Worm (Caenorhabditis elegans): ENCODE measurements around the gene sphr-1.

The sphr-1 gene

DNA sequence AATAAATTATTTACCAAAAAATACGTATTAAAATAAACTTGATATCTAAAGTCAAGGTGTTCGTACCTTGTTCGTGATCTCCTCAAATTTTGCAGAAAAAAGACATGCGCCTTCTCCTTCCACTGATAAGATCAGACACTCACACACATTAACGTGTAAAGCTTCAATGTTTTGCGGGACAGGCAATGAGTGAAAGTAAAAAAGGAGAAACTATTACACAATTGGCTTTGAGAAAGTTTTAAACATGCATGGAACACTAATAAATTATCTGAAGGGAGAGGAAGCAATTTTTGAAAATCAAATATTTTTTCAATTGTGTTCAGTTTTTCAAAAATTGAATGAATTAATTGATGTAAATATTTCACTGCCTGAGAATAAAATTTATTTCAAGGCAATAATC lies 33.6 kb downstream of the sphr-1 start:
- TF ChIP-seq drap-1 (GFP tag; optimal IDR thresholded peaks at IDR 0.05) (no peak), cnd-1 (tag; optimal IDR thresholded peaks at IDR 0.05) (no peak), unc-39 (tag; optimal IDR thresholded peaks at IDR 0.05) (no peak), bed-3 (GFP tag; optimal IDR thresholded peaks at IDR 0.05) (no peak), lin-13 (tag; optimal IDR thresholded peaks at IDR 0.05) (no peak), ceh-83 (GFP tag; optimal IDR thresholded peaks at IDR 0.05) (no peak), M03D4.4 (tag; optimal IDR thresholded peaks at IDR 0.05) (no peak), nhr-2 (tag; optimal IDR thresholded peaks at IDR 0.05) (no peak), hlh-1 (tag; optimal IDR thresholded peaks at IDR 0.05) (no peak)

ce11 chrV:9225675-9226144 lies 34.3 kb downstream of the sphr-1 start, which contains the start of gene F07C3.2:
Gene F07C3.2 (plus strand): TSS chrV:9226094.
- TF ChIP-seq ces-1 (GFP tag; optimal IDR thresholded peaks at IDR 0.05) (peak; percentile 51), drap-1 (GFP tag; optimal IDR thresholded peaks at IDR 0.05) (no peak)

ce11 chrV:9232296-9232695 lies 40.9 kb downstream of the sphr-1 start, which contains the start of gene F07C3.3:
Gene F07C3.3 (minus strand): TSS chrV:9232396.
- no peak for TF ChIP-seq lsy-2 (tag; optimal IDR thresholded peaks at IDR 0.05)
- TF ChIP-seq nhr-2 (tag; optimal IDR thresholded peaks at IDR 0.05) = no peak
- no peak for TF ChIP-seq lin-32 (GFP tag; optimal IDR thresholded peaks at IDR 0.05)
- no peak for TF ChIP-seq unc-39 (tag; optimal IDR thresholded peaks at IDR 0.05)
- no peak for TF ChIP-seq unc-62 (GFP tag; optimal IDR thresholded peaks at IDR 0.05)
- TF ChIP-seq snpc-4 (tag; optimal IDR thresholded peaks at IDR 0.05) = no peak
- no peak for TF ChIP-seq lin-13 (tag; optimal IDR thresholded peaks at IDR 0.05)
- TF ChIP-seq flh-1 (GFP tag; optimal IDR thresholded peaks at IDR 0.05) = no peak
- TF ChIP-seq ztf-11 (tag; optimal IDR thresholded peaks at IDR 0.05) = no peak
- TF ChIP-seq sptf-1 (tag; optimal IDR thresholded peaks at IDR 0.05) = no peak
- no peak for TF ChIP-seq zip-8 (tag; optimal IDR thresholded peaks at IDR 0.05)
- TF ChIP-seq M03D4.4 (tag; optimal IDR thresholded peaks at IDR 0.05) = no peak
- no peak for TF ChIP-seq nhr-237 (tag; optimal IDR thresholded peaks at IDR 0.05)
- no peak for TF ChIP-seq mab-5 (tag; optimal IDR thresholded peaks at IDR 0.05)
- no peak for TF ChIP-seq sem-2 (GFP tag; optimal IDR thresholded peaks at IDR 0.05)
- no peak for TF ChIP-seq mls-2 (tag; optimal IDR thresholded peaks at IDR 0.05)
- TF ChIP-seq pha-4 (tag; optimal IDR thresholded peaks at IDR 0.05) = no peak

DNA sequence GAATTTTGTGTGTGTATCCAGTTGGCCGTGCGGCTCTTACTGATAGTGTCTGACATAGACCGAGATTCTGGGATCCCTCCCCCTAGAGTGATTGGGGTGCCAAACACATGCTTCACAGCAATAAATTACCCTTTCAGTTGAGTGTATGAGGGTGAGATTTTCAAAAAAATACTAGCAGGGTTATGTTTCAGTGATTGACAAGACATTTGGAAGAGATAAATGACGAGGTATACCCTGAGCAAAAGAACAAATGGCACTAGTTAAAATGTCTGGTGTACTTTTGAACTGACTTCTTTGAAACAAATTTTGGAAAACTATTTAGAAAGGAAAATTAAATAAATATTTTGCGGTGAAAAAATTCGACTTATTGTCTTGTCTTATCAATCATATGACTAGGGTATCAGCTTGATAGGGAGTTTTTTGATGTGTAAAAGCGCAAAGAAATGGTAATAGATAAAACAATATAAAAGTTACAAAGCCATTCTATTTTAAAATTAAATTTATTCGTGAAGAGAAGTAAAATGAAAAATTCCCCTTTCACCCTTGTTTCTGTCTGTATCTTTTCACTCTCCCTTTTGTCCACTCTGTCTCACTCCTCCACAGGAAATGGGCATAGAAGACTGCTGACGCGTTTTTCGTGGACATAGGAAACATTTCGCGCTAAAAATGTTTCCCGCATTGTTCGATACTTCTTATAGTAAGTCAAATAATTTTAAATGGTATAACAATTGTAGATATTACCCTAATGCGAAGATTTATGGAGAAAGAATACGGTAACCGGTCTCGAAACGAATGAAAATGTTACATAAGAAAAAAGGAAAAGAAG lies 52.0 kb downstream of the sphr-1 start, which contains the start of gene glo-4:
glo-4 (minus strand) TSS at position 51 of the 826 bp plus-strand sequence.
- TF ChIP-seq bed-3 (GFP tag; optimal IDR thresholded peaks at IDR 0.05) = no peak
- TF ChIP-seq ceh-39 (tag; optimal IDR thresholded peaks at IDR 0.05) = no peak
- no peak for TF ChIP-seq ceh-43 (GFP tag; optimal IDR thresholded peaks at IDR 0.05)
- peak; percentile 13 for TF ChIP-seq lin-13 (tag; optimal IDR thresholded peaks at IDR 0.05)
- TF ChIP-seq nhr-12 (tag; optimal IDR thresholded peaks at IDR 0.05) = no peak
- peak; percentile 77 for TF ChIP-seq ces-1 (GFP tag; optimal IDR thresholded peaks at IDR 0.05)
- TF ChIP-seq cnd-1 (tag; optimal IDR thresholded peaks at IDR 0.05) = no peak
- no peak for TF ChIP-seq pha-4 (tag; optimal IDR thresholded peaks at IDR 0.05)
- TF ChIP-seq zip-8 (tag; optimal IDR thresholded peaks at IDR 0.05) = no peak
- peak; percentile 69 for TF ChIP-seq mep-1 (tag; optimal IDR thresholded peaks at IDR 0.05)
- TF ChIP-seq nhr-2 (tag; optimal IDR thresholded peaks at IDR 0.05) = no peak
- no peak for TF ChIP-seq sem-2 (GFP tag; optimal IDR thresholded peaks at IDR 0.05)
- TF ChIP-seq tbx-8 (GFP tag; optimal IDR thresholded peaks at IDR 0.05) = no peak
- peak; percentile 21 for TF ChIP-seq lsy-2 (tag; optimal IDR thresholded peaks at IDR 0.05)
- peak; percentile 36 for TF ChIP-seq hlh-1 (tag; optimal IDR thresholded peaks at IDR 0.05)
- TF ChIP-seq lin-32 (GFP tag; optimal IDR thresholded peaks at IDR 0.05) = no peak
- no peak for TF ChIP-seq sptf-1 (tag; optimal IDR thresholded peaks at IDR 0.05)
- no peak for TF ChIP-seq elt-1 (tag; optimal IDR thresholded peaks at IDR 0.05; ENCODE audit: borderline replicate concordance, insufficient read depth)
- peak; percentile 69 for TF ChIP-seq nhr-237 (tag; optimal IDR thresholded peaks at IDR 0.05)
- TF ChIP-seq blmp-1 (tag; optimal IDR thresholded peaks at IDR 0.05) = no peak
- no peak for TF ChIP-seq ztf-11 (tag; optimal IDR thresholded peaks at IDR 0.05)
- TF ChIP-seq unc-120 (tag; optimal IDR thresholded peaks at IDR 0.05; ENCODE audit: poor library complexity, severe bottlenecking) = peak; percentile 55
- TF ChIP-seq snpc-4 (tag; optimal IDR thresholded peaks at IDR 0.05) = no peak

Measured in whole organism, mixed stage, embryonic.